Worm (Caenorhabditis elegans) whole organism, L4/young adult: Measurements from ENCODE around the gene skp-1.

ENCODE experiments used
- W03F9.2 ChIP-seq: fragments of 150-350 bp; optimal IDR thresholded peaks from 2 replicates; lab custom pipeline; 2014; ENCODE audit warnings: missing biosample characterization, missing genetic modification characterization
- dao-5 ChIP-seq: sonication (generic microtip); optimal IDR thresholded peaks from 2 replicates; lab custom pipeline; 2016; ENCODE audit warnings: missing genotype, missing genetic modification characterization, moderate library complexity, missing compliant biosample characterization
- him-1 ChIP-seq: sonication (generic microtip); optimal IDR thresholded peaks from 2 replicates; lab custom pipeline; 2016; ENCODE audit warnings: missing genotype, missing genetic modification reagents, missing genetic modification characterization, missing compliant biosample characterization

DNA sequence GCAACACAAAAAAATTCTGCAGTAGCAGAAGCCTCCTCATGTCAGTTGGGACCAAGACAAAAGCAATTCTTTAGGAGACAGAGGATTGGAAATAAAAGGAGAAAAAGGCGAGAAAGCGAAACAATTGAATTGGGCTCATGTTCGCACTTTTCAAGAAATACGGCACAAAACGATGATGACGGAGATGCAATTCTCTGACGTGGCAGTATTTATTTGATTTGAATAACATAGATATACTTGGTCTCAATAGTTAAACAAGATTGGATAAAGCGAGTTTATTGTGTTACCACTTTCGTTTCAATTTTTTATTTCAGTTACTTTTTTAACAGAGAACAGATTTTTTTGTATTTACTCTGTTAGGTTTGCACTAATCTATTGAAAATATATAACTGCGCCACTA is 52.2 kb downstream of the skp-1 start:
- no peak for TF ChIP-seq him-1 (tag; lab: Kevin White, UChicago)
- no peak for TF ChIP-seq W03F9.2 (tag; lab: Kevin White, UChicago)
- no peak for TF ChIP-seq dao-5 (tag; lab: Kevin White, UChicago)
